Worm (Caenorhabditis elegans) whole organism, early embryonic: ENCODE data around the gene daf-42.

Experiments used
- B0310.2 ChIP-seq: sonication (generic microtip); optimal IDR thresholded peaks from 2 replicates; lab custom pipeline; 2016; ENCODE audit warnings: mild to moderate bottlenecking, missing genetic modification characterization, missing compliant biosample characterization
- F13C5.2 ChIP-seq: sonication (generic microtip); optimal IDR thresholded peaks from 2 replicates; lab custom pipeline; 2017; ENCODE audit warnings: mild to moderate bottlenecking, missing genetic modification characterization, inconsistent platforms, missing compliant biosample characterization
- aly-1 ChIP-seq: sonication (generic microtip); optimal IDR thresholded peaks from 2 replicates; lab custom pipeline; 2016; ENCODE audit warnings: missing genetic modification characterization, missing compliant biosample characterization
- ama-1 ChIP-seq: fragments of 150-350 bp; optimal IDR thresholded peaks from 2 replicates; lab custom pipeline; 2014
- ceh-13 ChIP-seq: fragments of 200-800 bp; sonication (Bioruptor generic); optimal IDR thresholded peaks from 2 replicates; lab custom pipeline; 2018; ENCODE audit warnings: mild to moderate bottlenecking, missing genetic modification characterization, missing compliant biosample characterization
- ceh-36 ChIP-seq: sonication (generic microtip); optimal IDR thresholded peaks from 2 replicates; lab custom pipeline; 2016; ENCODE audit warnings: missing genetic modification characterization, inconsistent platforms, missing compliant biosample characterization
- ets-7 ChIP-seq: sonication (generic microtip); optimal IDR thresholded peaks from 2 replicates; lab custom pipeline; 2016; ENCODE audit warnings: missing genotype, missing genetic modification characterization, missing compliant biosample characterization
- flt-1 ChIP-seq: fragments of 200-800 bp; sonication (Bioruptor generic); IDR thresholded peaks from 2 replicates; pipeline ENCODE4 v1.3.6; 2022; ENCODE audit warnings: missing genetic modification characterization, missing compliant biosample characterization
- hmbx-1 ChIP-seq: sonication (generic microtip); optimal IDR thresholded peaks from 2 replicates; lab custom pipeline; 2016; ENCODE audit warnings: mild to moderate bottlenecking, missing genetic modification characterization, missing compliant biosample characterization
- hmg-4 ChIP-seq: fragments of 200-800 bp; sonication (Bioruptor generic); optimal IDR thresholded peaks from 2 replicates; lab custom pipeline; 2018; ENCODE audit warnings: mild to moderate bottlenecking, missing genetic modification characterization, missing compliant biosample characterization
- hnd-1 ChIP-seq: sonication (generic microtip); optimal IDR thresholded peaks from 2 replicates; lab custom pipeline; 2016; ENCODE audit warnings: missing genetic modification characterization, missing compliant biosample characterization
- pes-1 ChIP-seq: fragments of 200-800 bp; sonication (Bioruptor generic); IDR thresholded peaks from 2 replicates; pipeline ENCODE4 v1.3.6; 2022; ENCODE audit warnings: missing genetic modification reagents, missing genetic modification characterization, missing compliant biosample characterization
- scrt-1 ChIP-seq: fragments of 200-800 bp; sonication (Bioruptor generic); IDR thresholded peaks from 2 replicates; pipeline ENCODE4 v1.3.6; 2022; ENCODE audit warnings: missing genetic modification characterization, missing compliant biosample characterization
- sea-1 ChIP-seq: fragments of 200-800 bp; sonication (Bioruptor generic); conservative IDR thresholded peaks from 2 replicates; pipeline ENCODE4 v1.3.6; 2022; ENCODE audit warnings: missing genetic modification characterization, missing compliant biosample characterization
- tbx-11 ChIP-seq: fragments of 200-800 bp; sonication (Bioruptor generic); IDR thresholded peaks from 2 replicates; pipeline ENCODE4 v1.3.6; 2022; ENCODE audit warnings: missing genetic modification characterization, missing compliant biosample characterization
- tbx-37 ChIP-seq: fragments of 200-800 bp; sonication (Bioruptor generic); conservative IDR thresholded peaks from 2 replicates; pipeline ENCODE4 v1.3.6; 2022; ENCODE audit warnings: missing genetic modification reagents, missing genetic modification characterization, missing compliant biosample characterization
- tra-4 ChIP-seq: sonication (generic microtip); optimal IDR thresholded peaks from 2 replicates; lab custom pipeline; 2017; ENCODE audit warnings: missing genetic modification characterization, missing compliant biosample characterization

daf-42 gene

ce11 chrIV:7309678-7310077, 37.0 kb downstream of the daf-42 start:
- TF ChIP-seq sea-1 (GFP tag; lab: Robert Waterston, UW) (no peak), hmg-4 (GFP tag; lab: Kevin White, UChicago) (no peak), flt-1 (GFP tag; lab: Robert Waterston, UW) (no peak), B0310.2 (tag; lab: Kevin White, UChicago) (no peak), tbx-11 (GFP tag; lab: Robert Waterston, UW) (no peak), ceh-36 (tag; lab: Kevin White, UChicago) (no peak)

ce11 chrIV:7308974-7309373, 37.7 kb downstream of the daf-42 start, which contains the start of gene F42C5.6:
TSS of gene F42C5.6 (minus strand) at chrIV:7309074.
- TF ChIP-seq pes-1 (GFP tag; lab: Robert Waterston, UW) (no peak), F13C5.2 (tag; lab: Kevin White, UChicago) (no peak), ets-7 (tag; lab: Kevin White, UChicago) (no peak), flt-1 (GFP tag; lab: Robert Waterston, UW) (no peak), tra-4 (tag; lab: Kevin White, UChicago) (no peak), hnd-1 (no peak), aly-1 (tag; lab: Kevin White, UChicago) (no peak), ceh-13 (no peak)

DNA sequence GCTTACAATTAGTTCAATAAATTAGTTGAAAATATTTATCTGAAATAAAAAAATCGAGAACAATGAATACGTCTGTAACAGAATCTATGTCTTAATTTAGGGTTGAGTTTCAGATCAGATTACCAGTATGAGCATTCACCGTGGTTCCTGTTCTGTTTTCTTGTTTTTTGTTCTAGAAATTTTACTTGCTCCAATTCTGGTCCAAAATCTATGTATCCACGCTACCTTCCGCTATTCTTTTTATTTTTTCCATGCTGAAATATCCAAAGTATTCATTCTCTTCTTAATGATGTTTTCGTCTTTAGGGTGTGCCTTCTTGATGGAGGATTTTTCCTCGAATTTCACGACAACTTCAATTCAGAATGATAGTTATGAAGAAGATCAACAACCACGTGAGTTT, 41.3 kb downstream of the daf-42 start, which contains the start of gene npr-27:
Gene npr-27, plus strand, starts transcription at position 301 of the 400 bp plus-strand sequence.
- TF ChIP-seq aly-1 (tag; lab: Kevin White, UChicago) (no peak), ceh-13 (no peak), pes-1 (GFP tag; lab: Robert Waterston, UW) (no peak), tbx-11 (GFP tag; lab: Robert Waterston, UW) (no peak), hmg-4 (GFP tag; lab: Kevin White, UChicago) (no peak), scrt-1 (no peak), ceh-36 (tag; lab: Kevin White, UChicago) (no peak), hmbx-1 (no peak), B0310.2 (tag; lab: Kevin White, UChicago) (no peak), hnd-1 (no peak), tra-4 (tag; lab: Kevin White, UChicago) (no peak)

- TF ChIP-seq tra-4 (tag; lab: Kevin White, UChicago), result no peak
- TF ChIP-seq sea-1 (GFP tag; lab: Robert Waterston, UW), result no peak
- TF ChIP-seq ets-7 (tag; lab: Kevin White, UChicago), result no peak
- TF ChIP-seq hmg-4 (GFP tag; lab: Kevin White, UChicago), result no peak
- TF ChIP-seq flt-1 (GFP tag; lab: Robert Waterston, UW), result no peak
- TF ChIP-seq tbx-11 (GFP tag; lab: Robert Waterston, UW), result no peak
- TF ChIP-seq tbx-37 (GFP tag; lab: Robert Waterston, UW), result no peak
- TF ChIP-seq ceh-36 (tag; lab: Kevin White, UChicago), result no peak
- no peak for TF ChIP-seq scrt-1
- TF ChIP-seq ceh-13, result no peak
- no peak for TF ChIP-seq pes-1 (GFP tag; lab: Robert Waterston, UW)
- TF ChIP-seq aly-1 (tag; lab: Kevin White, UChicago), result no peak
- TF ChIP-seq hnd-1, result no peak
- no peak for TF ChIP-seq hmbx-1
- TF ChIP-seq B0310.2 (tag; lab: Kevin White, UChicago), result no peak
- TF ChIP-seq ama-1 (lab: Kevin White, UChicago), result no peak
- no peak for TF ChIP-seq F13C5.2 (tag; lab: Kevin White, UChicago)
These were observed 45.2 kb downstream of the daf-42 start for ce11 chrIV:7301481-7301880.

DNA sequence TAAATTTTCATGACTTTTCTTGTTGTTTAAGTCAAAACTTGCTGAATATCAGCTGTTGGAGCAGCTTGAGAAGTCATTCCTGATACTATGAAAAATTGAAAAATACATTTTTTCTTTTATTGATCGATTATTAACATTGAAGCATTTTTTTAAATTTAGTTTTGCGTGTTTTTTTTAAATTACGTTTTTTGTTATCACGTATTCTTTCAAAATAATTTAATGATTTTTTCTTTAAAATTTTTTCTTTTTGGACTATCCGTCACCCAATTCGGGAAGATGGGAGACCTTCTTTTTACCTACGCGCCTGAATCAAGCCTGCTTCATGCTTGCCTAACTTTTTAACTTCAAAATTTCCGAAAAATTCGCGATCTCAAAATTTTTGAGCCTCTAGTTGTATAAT, 52.5 kb downstream of the daf-42 start, which contains the start of gene F42C5.5:
Gene F42C5.5, minus strand, starts transcription at position 101 of the 400 bp plus-strand sequence.
- TF ChIP-seq ceh-13, result no peak
- no peak for TF ChIP-seq ceh-36 (tag; lab: Kevin White, UChicago)
- TF ChIP-seq B0310.2 (tag; lab: Kevin White, UChicago), result no peak
- TF ChIP-seq tbx-37 (GFP tag; lab: Robert Waterston, UW), result no peak
- no peak for TF ChIP-seq hnd-1
- no peak for TF ChIP-seq pes-1 (GFP tag; lab: Robert Waterston, UW)
- TF ChIP-seq F13C5.2 (tag; lab: Kevin White, UChicago), result no peak
- no peak for TF ChIP-seq ets-7 (tag; lab: Kevin White, UChicago)
- TF ChIP-seq ama-1 (lab: Kevin White, UChicago), result no peak

DNA sequence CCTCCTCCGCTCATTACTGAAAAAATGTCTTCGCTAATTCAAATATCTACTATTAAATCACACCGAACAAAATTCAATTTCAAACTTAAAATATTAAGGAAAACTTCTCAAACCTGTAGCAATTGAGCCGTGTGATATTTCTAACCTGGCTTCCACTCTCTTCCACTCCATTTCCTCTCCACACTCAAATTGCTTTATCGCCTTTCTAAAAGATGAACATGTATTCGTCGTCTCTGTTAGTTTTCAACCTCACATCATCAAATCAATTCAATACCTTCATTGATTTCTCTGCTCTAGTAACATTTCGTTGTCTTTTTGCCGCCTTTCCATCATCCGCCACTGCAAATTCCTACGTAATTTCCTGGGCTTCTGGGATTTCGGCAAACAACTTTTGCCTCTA, 54.7 kb downstream of the daf-42 start, which contains the start of gene F42C5.4:
Gene F42C5.4, minus strand, starts transcription at position 171 of the 400 bp plus-strand sequence.
- TF ChIP-seq hmbx-1 (no peak), hnd-1 (no peak), sea-1 (GFP tag; lab: Robert Waterston, UW) (no peak), F13C5.2 (tag; lab: Kevin White, UChicago) (no peak), scrt-1 (no peak), pes-1 (GFP tag; lab: Robert Waterston, UW) (no peak), tbx-37 (GFP tag; lab: Robert Waterston, UW) (no peak), hmg-4 (GFP tag; lab: Kevin White, UChicago) (no peak), tbx-11 (GFP tag; lab: Robert Waterston, UW) (no peak), tra-4 (tag; lab: Kevin White, UChicago) (no peak), ceh-36 (tag; lab: Kevin White, UChicago) (no peak), ceh-13 (no peak), ama-1 (lab: Kevin White, UChicago) (no peak), B0310.2 (tag; lab: Kevin White, UChicago) (no peak), aly-1 (tag; lab: Kevin White, UChicago) (no peak)

DNA sequence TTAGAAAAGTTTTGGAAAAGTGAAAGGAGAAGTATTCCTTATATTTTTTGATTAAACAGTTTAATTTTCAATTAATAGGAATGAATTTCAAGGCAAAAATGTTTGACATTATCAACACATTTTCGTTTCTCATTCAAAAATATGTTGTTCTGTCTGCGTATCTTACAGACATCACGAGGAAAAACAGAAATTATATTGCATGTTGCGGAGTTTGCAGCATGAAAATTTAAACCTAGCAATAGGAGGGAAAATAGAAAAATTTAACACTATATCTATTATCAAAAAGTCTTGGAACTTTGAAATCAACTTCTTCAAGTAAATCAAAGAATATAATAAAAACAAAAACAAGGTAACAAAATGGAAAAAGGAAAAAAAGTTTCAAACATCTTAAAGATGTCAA, 55.6 kb downstream of the daf-42 start:
- TF ChIP-seq flt-1 (GFP tag; lab: Robert Waterston, UW) (no peak), tra-4 (tag; lab: Kevin White, UChicago) (no peak), tbx-37 (GFP tag; lab: Robert Waterston, UW) (no peak), scrt-1 (no peak), aly-1 (tag; lab: Kevin White, UChicago) (no peak), B0310.2 (tag; lab: Kevin White, UChicago) (no peak), hmbx-1 (no peak), ceh-36 (tag; lab: Kevin White, UChicago) (no peak)
